Worm (Caenorhabditis elegans): ENCODE data around the gene K08B12.3.
A peak's percentile ranks its signal among the peaks of the same experiment; 100 is the strongest.

The K08B12.3 gene

DNA sequence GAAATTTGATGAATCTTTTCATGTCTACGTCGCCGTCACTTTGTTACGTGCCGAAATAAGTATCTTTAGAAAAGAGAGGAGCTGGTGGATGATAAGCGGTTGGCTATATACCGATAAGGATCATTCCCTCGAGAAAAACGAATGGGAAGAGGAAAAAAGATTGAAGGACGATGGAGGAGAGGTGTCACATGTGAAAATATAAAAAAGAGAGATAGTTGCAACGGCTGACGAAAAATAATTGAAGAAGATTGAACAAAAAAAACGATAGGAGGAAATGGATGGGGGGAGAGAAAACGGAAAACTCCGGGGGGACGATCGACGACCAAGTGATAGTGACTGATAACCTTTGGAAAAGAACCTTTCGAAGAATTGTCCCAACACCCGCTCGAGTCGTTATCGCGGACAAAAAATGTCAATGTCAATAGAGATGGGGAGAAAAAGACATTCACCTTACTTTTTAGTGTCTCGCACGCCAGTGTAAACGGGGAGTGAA is 5.5 kb upstream of the K08B12.3 start (continued):
- TF ChIP-seq spr-1 (tag; optimal IDR thresholded peaks at IDR 0.05), result peak; percentile 22
- peak; percentile 71 for TF ChIP-seq ctbp-1 (GFP tag; IDR thresholded peaks at IDR 0.05)
- 0 out of 2 replicates have a peak, but pooled peaks have one; percentile 27 for TF ChIP-seq nhr-42 (GFP tag; IDR thresholded peaks at IDR 0.05)
- TF ChIP-seq lsy-2 (tag; optimal IDR thresholded peaks at IDR 0.05), result peak; percentile 67 to 80
- no peak for TF ChIP-seq skn-1 (tag; optimal IDR thresholded peaks at IDR 0.05)
- TF ChIP-seq nhr-6 (tag; optimal IDR thresholded peaks at IDR 0.05), result no peak
- TF ChIP-seq ceh-44 (GFP tag; IDR thresholded peaks at IDR 0.05), result no peak
- peak; percentile 0 for TF ChIP-seq rbr-2 (tag; optimal IDR thresholded peaks at IDR 0.05)
- no peak for TF ChIP-seq nhr-111 (GFP tag; optimal IDR thresholded peaks at IDR 0.05)
- no peak for TF ChIP-seq mxl-2 (GFP tag; conservative IDR thresholded peaks at IDR 0.05)
- peak; percentile 59 for TF ChIP-seq nhr-77 (tag; optimal IDR thresholded peaks at IDR 0.05)
- TF ChIP-seq nhr-48 (tag; optimal IDR thresholded peaks at IDR 0.05), result peak; percentile 96
- TF ChIP-seq zfp-3 (GFP tag; conservative IDR thresholded peaks at IDR 0.05), result peak; percentile 38; the same call in 1 of the 2 replicates
- no peak for TF ChIP-seq F10B5.3 (tag; optimal IDR thresholded peaks at IDR 0.05)
- TF ChIP-seq Y75B8A.6 (GFP tag; IDR thresholded peaks at IDR 0.05), result peak; percentile 4; the same call in 1 of the 2 replicates
- TF ChIP-seq tra-1 (GFP tag; IDR thresholded peaks at IDR 0.05), result peak; percentile 91
- no peak for TF ChIP-seq F49E8.2 (tag; optimal IDR thresholded peaks at IDR 0.05; ENCODE audit: borderline replicate concordance)
- no peak for TF ChIP-seq lin-39 (tag; optimal IDR thresholded peaks at IDR 0.05)
- TF ChIP-seq ces-1 (GFP tag; optimal IDR thresholded peaks at IDR 0.05), result no peak
- peak; percentile 78 for TF ChIP-seq gei-8 (GFP tag; optimal IDR thresholded peaks at IDR 0.05)
- peak; percentile 33 for TF ChIP-seq dpl-1 (GFP tag; optimal IDR thresholded peaks at IDR 0.05)
- TF ChIP-seq nhr-237 (tag; optimal IDR thresholded peaks at IDR 0.05), result no peak
- TF ChIP-seq D1046.2 (GFP tag; IDR thresholded peaks at IDR 0.05), result no peak
- no peak for TF ChIP-seq fkh-10 (GFP tag; optimal IDR thresholded peaks at IDR 0.05)
- peak; percentile 90 for TF ChIP-seq hlh-30 (tag; optimal IDR thresholded peaks at IDR 0.05; ENCODE audit: insufficient read depth)
- peak; percentile 68 to 73 for TF ChIP-seq daf-16 (GFP tag; optimal IDR thresholded peaks at IDR 0.05)
- TF ChIP-seq daf-16 (tag; optimal IDR thresholded peaks at IDR 0.05), result peak; percentile 59
- TF ChIP-seq zag-1 (tag; optimal IDR thresholded peaks at IDR 0.05), result no peak
- no peak for TF ChIP-seq arid-1 (GFP tag; conservative IDR thresholded peaks at IDR 0.05)
- TF ChIP-seq zip-11 (GFP tag; IDR thresholded peaks at IDR 0.05), result no peak
- TF ChIP-seq daf-19 (GFP tag; conservative IDR thresholded peaks at IDR 0.05), result no peak
- no peak for TF ChIP-seq ztf-11 (tag; optimal IDR thresholded peaks at IDR 0.05)
- no peak for TF ChIP-seq F44E2.7 (GFP tag; IDR thresholded peaks at IDR 0.05)
- 0 out of 2 replicates have a peak, but pooled peaks have one; percentile 18 for TF ChIP-seq hmg-1.1 (GFP tag; IDR thresholded peaks at IDR 0.05)
- TF ChIP-seq lin-15B (tag; optimal IDR thresholded peaks at IDR 0.05), result no peak

DNA sequence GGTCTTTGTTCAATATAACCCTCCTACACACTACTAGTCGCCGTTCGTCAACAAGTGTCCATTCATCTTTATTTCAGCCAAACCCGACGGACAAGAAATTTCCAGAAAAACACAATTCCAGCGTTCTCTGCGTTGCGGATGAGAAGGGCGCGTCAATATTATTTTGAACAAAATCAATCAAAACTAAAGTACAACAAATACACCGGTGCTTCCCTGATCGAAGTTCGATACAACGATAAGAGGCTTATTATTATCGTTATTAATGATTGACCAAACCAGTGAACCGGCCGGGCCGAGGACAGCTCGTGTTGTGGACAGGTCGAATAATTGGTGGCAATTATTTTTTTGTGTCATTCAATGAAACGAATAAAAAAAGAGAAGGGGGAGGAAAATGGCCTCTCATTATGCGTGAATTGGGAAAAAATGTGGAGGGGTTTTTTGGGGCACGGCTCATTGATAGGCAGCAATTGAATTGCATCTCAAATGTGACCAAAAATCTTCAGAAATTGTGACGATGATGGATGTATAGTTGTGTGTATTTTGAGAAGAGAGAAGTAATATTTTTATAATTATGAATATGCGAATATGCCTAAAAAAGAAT is 4.2 kb upstream of the K08B12.3 start:
- TF ChIP-seq dve-1 (tag; optimal IDR thresholded peaks at IDR 0.05; ENCODE audit: insufficient read depth) (peak; percentile 73), T26A8.4 (GFP tag; IDR thresholded peaks at IDR 0.05) (peak; percentile 38; the same call in 1 of the 2 replicates), hlh-11 (tag; optimal IDR thresholded peaks at IDR 0.05) (peak; percentile 74), skn-1 (tag; optimal IDR thresholded peaks at IDR 0.05) (no peak), mxl-3 (GFP tag; optimal IDR thresholded peaks at IDR 0.05) (peak; percentile 2), mxl-2 (GFP tag; conservative IDR thresholded peaks at IDR 0.05) (no peak), hmg-1.1 (GFP tag; IDR thresholded peaks at IDR 0.05) (0 out of 2 replicates have a peak, but pooled peaks have one; percentile 5), nhr-48 (tag; optimal IDR thresholded peaks at IDR 0.05) (peak; percentile 62), nhr-102 (tag; optimal IDR thresholded peaks at IDR 0.05) (peak; percentile 29), hif-1 (tag; optimal IDR thresholded peaks at IDR 0.05) (peak in 1 of 2 experiments; percentile 22), T20F7.1 (GFP tag; optimal IDR thresholded peaks at IDR 0.05) (no peak), pqm-1 (tag; optimal IDR thresholded peaks at IDR 0.05) (peak; percentile 22), php-3 (GFP tag; IDR thresholded peaks at IDR 0.05) (0 out of 2 replicates have a peak, but pooled peaks have one; percentile 28), nhr-28 (tag; optimal IDR thresholded peaks at IDR 0.05) (peak; percentile 22), F37D6.2 (tag; optimal IDR thresholded peaks at IDR 0.05) (no peak), rbr-2 (tag; optimal IDR thresholded peaks at IDR 0.05) (peak; percentile 41), ces-1 (GFP tag; optimal IDR thresholded peaks at IDR 0.05) (no peak), daf-16 (GFP tag; optimal IDR thresholded peaks at IDR 0.05) (no peak), daf-16 (tag; optimal IDR thresholded peaks at IDR 0.05) (peak; percentile 89), mes-2 (tag; optimal IDR thresholded peaks at IDR 0.05; ENCODE audit: poor library complexity, severe bottlenecking) (peak; percentile 30), pha-4 (GFP tag; IDR thresholded peaks at IDR 0.05) (no peak), pha-4 (tag; optimal IDR thresholded peaks at IDR 0.05) (peak; percentile 7)
